Fruit fly (Drosophila melanogaster) whole organism, pupa: ENCODE data around the gene Fam92.

Experiments
- CG10348 ChIP-seq: fragments of 200-800 bp; sonication (Bioruptor generic); IDR thresholded peaks from 2 replicates; pipeline ENCODE4 v1.3.6; 2022; ENCODE audit warnings: missing biosample characterization, missing genetic modification characterization
- CG12605 ChIP-seq: fragments of 200-800 bp; sonication (Bioruptor generic); IDR thresholded peaks from 2 replicates; pipeline ENCODE4 v1.3.6; 2022; ENCODE audit warnings: missing biosample characterization, missing genetic modification characterization
- CG13204 ChIP-seq: fragments of 200-800 bp; sonication (Bioruptor generic); optimal IDR thresholded peaks from 2 replicates; lab custom pipeline; 2018; ENCODE audit warnings: missing biosample characterization, mild to moderate bottlenecking, missing genetic modification characterization, moderate library complexity
- CG14655 ChIP-seq: fragments of 200-800 bp; sonication (Bioruptor generic); optimal IDR thresholded peaks from 3 replicates; lab custom pipeline; 2017; ENCODE audit warnings: mild to moderate bottlenecking, missing biosample characterization, missing genetic modification reagents, missing genetic modification characterization
- CG15710 ChIP-seq: fragments of 200-800 bp; sonication (Bioruptor generic); optimal IDR thresholded peaks from 2 replicates; lab custom pipeline; 2018; ENCODE audit warnings: missing biosample characterization, mild to moderate bottlenecking, missing genetic modification characterization, moderate library complexity
- CG17806 ChIP-seq: fragments of 200-800 bp; sonication (Bioruptor generic); optimal IDR thresholded peaks from 2 replicates; lab custom pipeline; 2018; ENCODE audit warnings: missing biosample characterization, mild to moderate bottlenecking, missing genetic modification characterization, moderate library complexity
- CG32121 ChIP-seq: fragments of 200-800 bp; sonication (Bioruptor generic); IDR thresholded peaks from 2 replicates; pipeline ENCODE4 v1.3.6; 2022; ENCODE audit warnings: missing biosample characterization, missing genetic modification characterization
- CG34367 ChIP-seq: fragments of 200-800 bp; sonication (Bioruptor generic); optimal IDR thresholded peaks from 2 replicates; lab custom pipeline; 2018; ENCODE audit warnings: missing biosample characterization, mild to moderate bottlenecking, missing genetic modification characterization
- CG4496 ChIP-seq: fragments of 200-800 bp; sonication (Bioruptor generic); IDR thresholded peaks from 3 replicates; pipeline ENCODE4 v1.3.6; 2022; ENCODE audit warnings: missing biosample characterization, missing genetic modification characterization
- CG8159 ChIP-seq: fragments of 200-800 bp; sonication (Bioruptor generic); optimal IDR thresholded peaks from 3 replicates; lab custom pipeline; 2018; ENCODE audit warnings: missing biosample characterization, mild to moderate bottlenecking, missing genetic modification characterization, moderate library complexity
- CG8301 ChIP-seq: fragments of 200-800 bp; sonication (Bioruptor generic); optimal IDR thresholded peaks from 2 replicates; lab custom pipeline; 2018; ENCODE audit warnings: missing biosample characterization, mild to moderate bottlenecking, missing genetic modification characterization
- CG9948 ChIP-seq: fragments of 200-800 bp; sonication (Bioruptor generic); optimal IDR thresholded peaks from 2 replicates; lab custom pipeline; 2018; ENCODE audit warnings: missing biosample characterization, mild to moderate bottlenecking, missing genetic modification characterization, moderate library complexity
- D1 ChIP-seq: fragments of 200-800 bp; sonication (Bioruptor generic); optimal IDR thresholded peaks from 2 replicates; lab custom pipeline; 2018; ENCODE audit warnings: missing biosample characterization, mild to moderate bottlenecking, missing genetic modification characterization, moderate library complexity
- EcR ChIP-seq: fragments of 200-800 bp; sonication (Bioruptor generic); optimal IDR thresholded peaks from 3 replicates; lab custom pipeline; 2019; ENCODE audit warnings: missing biosample characterization, missing genetic modification characterization, mild to moderate bottlenecking, moderate library complexity, missing genetic modification reagents
- Ets98B ChIP-seq: fragments of 200-800 bp; sonication (Bioruptor generic); IDR thresholded peaks from 2 replicates; pipeline ENCODE4 v1.3.6; 2022; ENCODE audit warnings: missing biosample characterization, missing genetic modification characterization
- Pif1A ChIP-seq: fragments of 200-800 bp; sonication (Bioruptor generic); optimal IDR thresholded peaks from 3 replicates; lab custom pipeline; 2016; ENCODE audit warnings: missing biosample characterization, missing genetic modification characterization
- Pif1B ChIP-seq: fragments of 200-800 bp; sonication (Bioruptor generic); optimal IDR thresholded peaks from 3 replicates; lab custom pipeline; 2016; ENCODE audit warnings: missing biosample characterization, missing genetic modification characterization
- Snoo ChIP-seq: fragments of 200-800 bp; sonication (Bioruptor generic); optimal IDR thresholded peaks from 3 replicates; lab custom pipeline; 2017; ENCODE audit warnings: missing biosample characterization, mild to moderate bottlenecking, missing genetic modification characterization, inconsistent platforms
- fd96Ca ChIP-seq: fragments of 200-800 bp; sonication (Bioruptor generic); IDR thresholded peaks from 3 replicates; pipeline ENCODE4 v1.3.6; 2022; ENCODE audit warnings: missing biosample characterization, missing genetic modification characterization
- gl ChIP-seq: fragments of 200-800 bp; sonication (Bioruptor generic); optimal IDR thresholded peaks from 2 replicates; lab custom pipeline; 2018; ENCODE audit warnings: missing biosample characterization, mild to moderate bottlenecking, missing genetic modification characterization
- rn ChIP-seq: fragments of 200-800 bp; sonication (Bioruptor generic); IDR thresholded peaks from 2 replicates; pipeline ENCODE4 v1.3.6; 2022; ENCODE audit warnings: missing biosample characterization, missing genetic modification characterization

Fam92 gene

DNA sequence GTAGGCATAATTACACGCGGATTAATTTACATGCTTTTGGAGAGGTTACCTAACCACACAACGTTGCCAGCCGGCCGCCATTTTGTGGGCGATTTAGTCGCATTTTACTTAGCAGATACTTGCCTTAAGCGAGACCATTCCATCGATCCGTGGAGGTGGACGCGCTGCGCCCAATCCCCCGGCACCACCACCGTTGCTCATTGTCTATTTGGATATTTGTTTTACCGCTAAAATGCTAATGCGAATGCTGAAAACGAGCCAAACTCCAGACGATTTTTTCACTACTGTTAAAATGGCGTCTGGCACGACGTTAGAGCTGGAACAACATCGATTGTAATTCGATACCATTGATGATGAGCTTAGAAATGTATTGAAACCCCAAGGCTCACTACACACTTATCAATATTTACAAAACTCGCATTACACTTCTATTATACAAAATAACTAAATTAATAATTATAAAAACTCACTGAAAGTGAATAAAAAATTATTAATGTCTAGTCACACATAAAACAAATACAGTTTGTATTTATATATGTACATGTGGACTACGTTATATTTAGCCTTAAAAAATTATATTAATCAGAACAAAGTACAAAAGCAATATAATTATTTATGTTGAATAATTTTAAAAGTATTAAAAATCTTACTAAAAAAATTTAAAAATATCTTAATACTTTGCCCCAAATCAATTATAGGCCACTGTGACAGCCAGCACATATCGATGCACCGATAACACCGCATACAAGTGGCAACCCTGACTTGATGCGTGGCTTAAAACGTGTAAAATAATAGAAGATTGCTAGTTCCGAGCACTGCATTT lies 9.2 kb downstream of the Fam92 start, which contains the start of gene eRF3:
Gene eRF3 (plus strand): TSS at position 741 of the 823 bp plus-strand sequence.
- TF ChIP-seq Pif1B (GFP tag; lab: Kevin White, UChicago) (peak; percentile 22), Snoo (tag; lab: Kevin White, UChicago) (peak; percentile 46), CG34367 (tag; lab: Kevin White, UChicago) (peak; percentile 56), CG12605 (GFP tag; lab: Robert Waterston, UW) (peak; percentile 13), D1 (tag; lab: Kevin White, UChicago) (no peak), CG14655 (GFP tag; lab: Kevin White, UChicago) (no peak), gl (tag; lab: Kevin White, UChicago) (no peak), CG17806 (tag; lab: Kevin White, UChicago) (peak; percentile 56), CG15710 (peak; percentile 73), CG10348 (GFP tag; lab: Robert Waterston, UW) (peak; percentile 24; the same call in 1 of the 2 replicates), CG8301 (tag; lab: Kevin White, UChicago) (peak; percentile 33), Pif1A (GFP tag; lab: Kevin White, UChicago) (no peak), CG8159 (tag; lab: Kevin White, UChicago) (peak; percentile 78), CG13204 (GFP tag; lab: Kevin White, UChicago) (no peak), Ets98B (GFP tag; lab: Robert Waterston, UW) (peak; percentile 59; the same call in 1 of the 2 replicates), rn (GFP tag; lab: Robert Waterston, UW) (no peak; the same call in 1 of the 2 replicates), CG32121 (GFP tag; lab: Robert Waterston, UW) (peak; percentile 56), fd96Ca (peak; percentile 10; the same call in 2 of the 3 replicates), CG9948 (peak; percentile 64), EcR (GFP tag; lab: Kevin White, UChicago) (no peak), CG4496 (GFP tag; lab: Robert Waterston, UW) (0 out of 3 replicates have a peak, but pooled peaks have one; percentile 25)

DNA sequence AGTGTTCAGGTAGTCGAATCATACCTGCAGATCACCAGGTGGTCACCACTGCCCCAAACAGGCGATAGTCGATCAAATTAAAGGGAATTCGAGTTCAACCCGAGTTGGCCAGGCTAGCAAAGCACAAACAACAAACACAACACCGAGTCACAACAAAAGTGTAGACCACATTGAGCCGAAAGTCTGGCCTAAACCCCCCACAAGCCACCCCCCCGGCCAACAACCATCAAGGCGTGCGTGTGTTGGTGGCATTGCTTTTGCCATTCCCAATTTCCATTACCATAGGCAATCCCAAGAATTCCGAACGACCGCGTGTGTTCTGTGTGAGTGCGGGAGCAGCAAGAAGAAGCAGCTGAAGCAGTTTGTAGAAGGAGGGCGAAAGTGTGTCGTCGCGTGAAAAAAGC lies 9.8 kb downstream of the Fam92 start, which contains the start of gene SC35:
Gene SC35 (minus strand): TSS at position 131 of the 404 bp plus-strand sequence.
- no peak for TF ChIP-seq CG12605 (GFP tag; lab: Robert Waterston, UW)
- TF ChIP-seq Ets98B (GFP tag; lab: Robert Waterston, UW) = no peak
- no peak for TF ChIP-seq CG9948
- no peak for TF ChIP-seq D1 (tag; lab: Kevin White, UChicago)
- peak; percentile 55; the same call in 2 of the 3 replicates for TF ChIP-seq CG4496 (GFP tag; lab: Robert Waterston, UW)
- TF ChIP-seq Pif1B (GFP tag; lab: Kevin White, UChicago) = no peak
- TF ChIP-seq rn (GFP tag; lab: Robert Waterston, UW) = no peak
- no peak for TF ChIP-seq CG13204 (GFP tag; lab: Kevin White, UChicago)
- TF ChIP-seq CG8159 (tag; lab: Kevin White, UChicago) = no peak
- TF ChIP-seq EcR (GFP tag; lab: Kevin White, UChicago) = peak; percentile 54
- no peak for TF ChIP-seq CG34367 (tag; lab: Kevin White, UChicago)

DNA sequence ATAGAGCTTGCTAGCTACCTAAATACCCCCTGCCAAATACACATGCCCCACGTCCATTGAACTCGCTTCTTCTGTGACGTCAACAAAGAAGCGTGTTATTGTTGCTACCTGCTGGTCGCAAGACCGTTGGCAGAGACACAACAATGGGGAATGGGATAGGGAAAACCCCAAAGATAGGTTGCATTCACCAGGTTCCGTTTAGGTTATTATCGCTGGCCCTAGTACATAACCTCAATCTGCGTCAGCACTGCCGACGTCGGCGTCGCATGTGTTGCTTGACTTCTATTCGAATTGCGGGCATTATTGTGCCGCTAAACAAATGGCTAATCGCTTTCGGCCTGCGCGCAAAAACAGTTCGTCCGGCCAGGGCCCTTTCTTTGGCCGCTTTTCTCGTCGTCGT lies 10.7 kb downstream of the Fam92 start:
- TF ChIP-seq EcR (GFP tag; lab: Kevin White, UChicago) = peak; percentile 76
- TF ChIP-seq CG4496 (GFP tag; lab: Robert Waterston, UW) = no peak

DNA sequence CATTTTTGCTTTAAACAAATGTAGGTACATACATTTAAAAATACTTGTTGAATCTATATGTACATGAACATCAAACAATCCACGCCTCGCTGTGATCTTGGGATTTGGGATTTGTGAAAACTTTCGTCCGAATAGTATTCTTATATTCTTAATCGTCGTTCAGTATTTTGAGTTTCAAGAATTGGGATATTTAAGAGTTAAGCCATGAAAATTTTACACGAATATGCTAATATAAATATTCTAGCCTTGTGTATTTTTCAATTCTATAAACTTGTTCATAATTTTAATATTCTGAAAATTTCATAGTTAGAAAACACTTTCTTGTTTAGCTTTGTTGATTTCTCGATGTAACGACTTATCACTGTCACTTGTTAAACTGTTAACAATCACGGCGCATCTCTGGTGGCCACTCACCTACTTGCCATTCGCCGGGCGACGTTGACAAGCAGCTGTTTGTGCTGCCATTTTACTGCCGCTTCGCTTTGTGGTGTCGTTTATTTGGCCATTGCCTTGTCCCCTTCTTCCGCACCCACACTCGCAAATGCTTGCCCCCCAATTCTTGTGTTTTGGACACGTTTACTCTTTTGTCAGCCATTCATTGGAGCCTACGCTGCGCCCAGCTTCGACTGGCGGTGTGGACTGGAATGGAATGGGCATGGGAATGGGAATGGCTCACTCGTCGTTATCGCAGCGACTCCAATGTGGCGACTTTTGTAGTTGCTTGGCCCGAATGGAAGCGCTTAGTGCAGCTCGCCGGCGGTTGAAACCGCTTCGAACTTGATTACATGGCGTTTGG lies 11.5 kb downstream of the Fam92 start:
- TF ChIP-seq CG4496 (GFP tag; lab: Robert Waterston, UW) = no peak
- TF ChIP-seq D1 (tag; lab: Kevin White, UChicago) = no peak
- TF ChIP-seq Snoo (tag; lab: Kevin White, UChicago) = no peak
- TF ChIP-seq EcR (GFP tag; lab: Kevin White, UChicago) = peak; percentile 92
- TF ChIP-seq Pif1A (GFP tag; lab: Kevin White, UChicago) = no peak
- no peak for TF ChIP-seq gl (tag; lab: Kevin White, UChicago)
- TF ChIP-seq Ets98B (GFP tag; lab: Robert Waterston, UW) = no peak
- no peak for TF ChIP-seq CG8159 (tag; lab: Kevin White, UChicago)
- TF ChIP-seq CG15710 = no peak
- TF ChIP-seq fd96Ca = 0 out of 3 replicates have a peak, but pooled peaks have one; percentile 41
- TF ChIP-seq CG8301 (tag; lab: Kevin White, UChicago) = no peak
- no peak for TF ChIP-seq CG34367 (tag; lab: Kevin White, UChicago)
- TF ChIP-seq CG9948 = no peak
- TF ChIP-seq, all 21 proteins: peak for 2

DNA sequence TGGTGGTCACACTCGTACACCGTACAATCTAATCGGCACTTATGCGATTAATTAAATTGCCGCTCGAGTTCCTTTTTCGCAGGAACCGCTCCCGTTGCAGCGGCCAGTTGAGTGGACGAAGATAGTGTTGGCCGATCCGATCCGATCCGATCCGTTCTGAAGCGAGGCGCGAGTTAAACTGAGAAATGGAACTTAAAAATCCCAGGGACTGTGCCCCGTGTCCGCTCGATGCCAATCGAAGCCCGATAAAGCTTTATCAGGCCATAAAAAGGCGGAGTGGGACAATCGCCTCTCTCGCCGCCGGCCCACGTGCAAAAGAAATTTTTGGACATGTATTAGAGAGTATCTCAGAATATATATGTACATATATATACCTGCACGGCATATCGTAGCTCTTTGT lies 21.0 kb downstream of the Fam92 start, which contains the start of gene Oatp33Ea:
Gene Oatp33Ea (minus strand): TSS at position 182 of the 400 bp plus-strand sequence.
- TF ChIP-seq rn (GFP tag; lab: Robert Waterston, UW) (no peak), EcR (GFP tag; lab: Kevin White, UChicago) (no peak), CG9948 (no peak), Snoo (tag; lab: Kevin White, UChicago) (no peak), CG17806 (tag; lab: Kevin White, UChicago) (no peak), CG8159 (tag; lab: Kevin White, UChicago) (no peak), CG12605 (GFP tag; lab: Robert Waterston, UW) (no peak), CG15710 (no peak), CG14655 (GFP tag; lab: Kevin White, UChicago) (no peak), Pif1A (GFP tag; lab: Kevin White, UChicago) (no peak), Ets98B (GFP tag; lab: Robert Waterston, UW) (no peak), CG4496 (GFP tag; lab: Robert Waterston, UW) (no peak), fd96Ca (no peak), gl (tag; lab: Kevin White, UChicago) (no peak), CG10348 (GFP tag; lab: Robert Waterston, UW) (no peak)
